Worm (Caenorhabditis elegans): ENCODE measurements around the gene T16A9.3.

T16A9.3 gene

DNA sequence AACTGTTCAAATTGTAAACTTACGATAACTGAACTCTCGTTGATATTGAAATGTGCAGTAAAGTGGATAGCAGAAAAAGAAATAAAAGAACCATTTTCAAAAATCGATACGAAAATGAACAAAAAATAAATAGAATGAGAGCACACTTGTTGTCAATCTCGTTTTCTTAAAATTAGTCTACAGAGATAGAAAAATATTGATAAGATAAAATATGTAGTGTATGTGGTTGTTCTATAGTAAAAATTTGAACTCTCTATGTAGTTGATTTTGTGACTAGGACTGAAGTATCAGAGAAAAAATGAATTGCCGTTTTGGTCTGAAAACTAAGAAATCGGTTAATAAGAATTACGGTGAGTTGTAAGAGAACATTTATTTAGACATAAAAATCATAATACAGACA is 34.0 kb upstream of the T16A9.3 start, which contains the start of gene cest-2.1:
Gene cest-2.1 (minus strand): TSS at position 198 of the 400 bp plus-strand sequence.
- no peak for TF ChIP-seq flt-1 (GFP tag; IDR thresholded peaks at IDR 0.05)
- TF ChIP-seq scrt-1 (GFP tag; IDR thresholded peaks at IDR 0.05): no peak

DNA sequence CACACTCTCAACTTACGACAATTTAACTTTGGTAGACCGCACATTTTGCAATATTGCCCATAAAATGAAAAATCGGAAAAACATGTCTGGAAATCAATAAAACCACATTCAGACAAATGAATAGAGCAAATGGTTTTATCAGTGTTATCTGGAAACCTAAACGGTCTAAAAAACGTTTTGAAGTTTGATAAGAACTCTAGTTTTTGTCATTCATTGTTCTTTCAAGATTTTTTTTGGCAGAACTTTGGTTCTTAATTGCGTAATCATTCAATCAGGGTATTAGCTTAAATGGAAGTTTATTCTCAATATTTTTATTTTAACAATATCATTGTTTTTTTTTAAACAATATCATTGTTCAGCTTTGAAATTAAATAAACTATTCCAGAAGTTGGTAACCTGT is 30.1 kb upstream of the T16A9.3 start, which contains the start of gene cest-2.2:
Gene cest-2.2 (minus strand): TSS at position 140 of the 400 bp plus-strand sequence.
- TF ChIP-seq hmbx-1 (tag; optimal IDR thresholded peaks at IDR 0.05) (no peak), ceh-13 (GFP tag; optimal IDR thresholded peaks at IDR 0.05) (no peak), pes-1 (GFP tag; IDR thresholded peaks at IDR 0.05) (no peak), ama-1 (optimal IDR thresholded peaks at IDR 0.05) (no peak), scrt-1 (GFP tag; IDR thresholded peaks at IDR 0.05) (no peak), F13C5.2 (tag; optimal IDR thresholded peaks at IDR 0.05) (no peak), aly-1 (tag; optimal IDR thresholded peaks at IDR 0.05) (no peak), ets-7 (tag; optimal IDR thresholded peaks at IDR 0.05) (no peak), flt-1 (GFP tag; IDR thresholded peaks at IDR 0.05) (no peak), tbx-37 (GFP tag; conservative IDR thresholded peaks at IDR 0.05) (no peak), hmg-4 (GFP tag; optimal IDR thresholded peaks at IDR 0.05) (no peak), ceh-36 (tag; optimal IDR thresholded peaks at IDR 0.05) (no peak)

DNA sequence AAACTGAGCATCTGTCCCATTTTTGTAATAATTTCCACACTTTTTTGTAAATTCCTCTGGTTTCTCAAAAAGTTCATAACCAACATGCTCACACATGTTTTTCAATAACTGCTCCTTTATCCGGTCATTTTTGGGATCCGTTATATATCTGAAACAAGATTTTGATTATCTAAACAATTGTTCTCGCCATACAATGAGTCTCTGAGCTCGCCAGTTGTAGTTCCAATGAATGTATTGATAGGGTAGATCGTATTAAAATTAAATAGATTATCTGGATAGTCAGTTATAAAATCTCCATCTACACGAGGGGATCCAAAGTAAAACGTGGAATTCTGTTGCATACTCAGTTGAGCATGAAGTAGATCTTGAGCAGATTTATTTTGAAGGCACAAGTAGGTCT is 28.7 kb upstream of the T16A9.3 start:
- TF ChIP-seq ceh-13 (GFP tag; optimal IDR thresholded peaks at IDR 0.05): no peak
- TF ChIP-seq aly-1 (tag; optimal IDR thresholded peaks at IDR 0.05): no peak
- no peak for TF ChIP-seq pes-1 (GFP tag; IDR thresholded peaks at IDR 0.05)
- no peak for TF ChIP-seq sea-1 (GFP tag; conservative IDR thresholded peaks at IDR 0.05)
- TF ChIP-seq hmbx-1 (tag; optimal IDR thresholded peaks at IDR 0.05): no peak
- TF ChIP-seq ets-7 (tag; optimal IDR thresholded peaks at IDR 0.05): no peak
- TF ChIP-seq ceh-36 (tag; optimal IDR thresholded peaks at IDR 0.05): no peak

ce11 chrV:14177657-14178129 is 27.6 kb upstream of the T16A9.3 start, which contains the start of gene ceh-74:
Gene ceh-74, plus strand, starts transcription at chrV:14178079.
- TF ChIP-seq hmg-4 (GFP tag; optimal IDR thresholded peaks at IDR 0.05) (no peak), sea-1 (GFP tag; conservative IDR thresholded peaks at IDR 0.05) (no peak), ceh-13 (GFP tag; optimal IDR thresholded peaks at IDR 0.05) (no peak)

- TF ChIP-seq B0310.2 (tag; optimal IDR thresholded peaks at IDR 0.05): no peak
- TF ChIP-seq tbx-37 (GFP tag; conservative IDR thresholded peaks at IDR 0.05): no peak
- TF ChIP-seq ama-1 (optimal IDR thresholded peaks at IDR 0.05): no peak
- TF ChIP-seq ceh-36 (tag; optimal IDR thresholded peaks at IDR 0.05): no peak
- TF ChIP-seq ets-7 (tag; optimal IDR thresholded peaks at IDR 0.05): no peak
- no peak for TF ChIP-seq hmbx-1 (tag; optimal IDR thresholded peaks at IDR 0.05)
- TF ChIP-seq tra-4 (tag; optimal IDR thresholded peaks at IDR 0.05): no peak
- TF ChIP-seq flt-1 (GFP tag; IDR thresholded peaks at IDR 0.05): no peak
- TF ChIP-seq F13C5.2 (tag; optimal IDR thresholded peaks at IDR 0.05): no peak
Measured at ce11 chrV:14179947-14180346, 25.4 kb upstream of the T16A9.3 start, which contains the start of gene ZC376.8. Gene ZC376.8, plus strand, starts transcription at chrV:14180247.

DNA sequence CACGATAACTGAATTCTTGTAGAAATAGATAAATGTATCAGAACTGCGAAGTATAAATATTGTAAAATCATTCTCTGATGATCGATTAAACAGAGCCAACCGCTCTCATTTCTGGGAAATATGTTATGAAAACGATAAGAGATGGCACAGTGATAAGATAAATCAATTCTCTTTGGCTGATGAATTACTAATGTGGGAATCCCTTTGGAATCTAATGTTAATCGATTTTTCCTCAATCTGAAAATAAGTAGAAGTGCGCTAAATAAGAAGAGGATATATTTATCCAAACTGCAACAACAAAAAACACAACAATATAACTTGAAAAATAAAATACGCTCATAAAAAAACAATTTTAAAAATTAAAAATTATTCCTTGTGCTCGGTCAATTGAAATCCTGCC is 22.5 kb upstream of the T16A9.3 start, which contains the start of gene cest-2.3:
Gene cest-2.3 (minus strand): TSS at position 101 of the 400 bp plus-strand sequence.
- TF ChIP-seq hmg-4 (GFP tag; optimal IDR thresholded peaks at IDR 0.05) (no peak), ama-1 (optimal IDR thresholded peaks at IDR 0.05) (no peak), aly-1 (tag; optimal IDR thresholded peaks at IDR 0.05) (no peak), B0310.2 (tag; optimal IDR thresholded peaks at IDR 0.05) (no peak), sea-1 (GFP tag; conservative IDR thresholded peaks at IDR 0.05) (no peak), tbx-37 (GFP tag; conservative IDR thresholded peaks at IDR 0.05) (no peak)

DNA sequence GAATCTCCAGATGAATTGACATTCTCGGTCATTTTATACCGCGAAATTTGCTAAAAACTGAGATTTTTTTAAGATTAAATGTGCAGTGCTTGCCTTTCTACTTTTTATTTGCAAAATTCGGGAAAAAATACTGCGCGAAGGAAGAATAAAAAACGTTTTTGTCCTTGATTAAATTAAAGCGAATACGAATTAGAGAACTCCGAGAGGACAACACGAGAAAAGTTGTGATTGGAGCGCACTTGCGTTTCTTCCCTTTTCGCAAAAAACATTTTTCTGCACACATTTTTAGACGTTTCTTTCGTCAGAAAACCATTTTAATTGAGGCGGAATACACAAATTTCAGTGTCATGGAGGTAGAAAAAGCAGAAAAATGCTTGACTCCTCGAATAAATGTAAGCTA is 19.9 kb upstream of the T16A9.3 start, which contains the start of the genes trm-1 and ints-2:
Gene trm-1 (minus strand): TSS at position 175 of the 400 bp plus-strand sequence.
Gene ints-2 (plus strand): TSS at position 249 of the 400 bp plus-strand sequence.
- TF ChIP-seq hmbx-1 (tag; optimal IDR thresholded peaks at IDR 0.05) (no peak), hnd-1 (tag; optimal IDR thresholded peaks at IDR 0.05) (no peak), scrt-1 (GFP tag; IDR thresholded peaks at IDR 0.05) (no peak), tbx-11 (GFP tag; IDR thresholded peaks at IDR 0.05) (no peak), flt-1 (GFP tag; IDR thresholded peaks at IDR 0.05) (no peak), ceh-36 (tag; optimal IDR thresholded peaks at IDR 0.05) (no peak), B0310.2 (tag; optimal IDR thresholded peaks at IDR 0.05) (no peak), aly-1 (tag; optimal IDR thresholded peaks at IDR 0.05) (no peak), hmg-4 (GFP tag; optimal IDR thresholded peaks at IDR 0.05) (no peak), pes-1 (GFP tag; IDR thresholded peaks at IDR 0.05) (no peak), F13C5.2 (tag; optimal IDR thresholded peaks at IDR 0.05) (no peak), ets-7 (tag; optimal IDR thresholded peaks at IDR 0.05) (no peak)

DNA sequence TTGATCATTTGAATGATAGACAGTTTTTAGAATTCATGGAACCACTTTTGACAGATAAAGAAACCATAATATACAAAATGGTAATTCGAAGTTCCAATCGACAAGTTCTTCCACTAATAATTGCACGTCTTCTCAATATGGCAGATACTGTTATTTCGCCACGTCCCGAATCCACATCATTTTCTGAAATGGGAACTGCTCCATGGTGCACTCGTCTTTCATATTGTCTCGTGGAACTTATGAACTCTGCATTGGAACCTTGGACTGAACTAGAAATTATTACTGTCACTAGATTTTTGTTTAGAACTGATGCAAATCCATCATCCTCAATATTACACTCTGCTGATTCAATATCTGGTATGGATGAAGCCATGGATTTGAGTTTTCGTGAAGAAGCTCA is 18.2 kb upstream of the T16A9.3 start:
- no peak for TF ChIP-seq ceh-13 (GFP tag; optimal IDR thresholded peaks at IDR 0.05)
- TF ChIP-seq sea-1 (GFP tag; conservative IDR thresholded peaks at IDR 0.05): no peak
- no peak for TF ChIP-seq tbx-11 (GFP tag; IDR thresholded peaks at IDR 0.05)
- TF ChIP-seq B0310.2 (tag; optimal IDR thresholded peaks at IDR 0.05): no peak
- TF ChIP-seq hnd-1 (tag; optimal IDR thresholded peaks at IDR 0.05): no peak
- no peak for TF ChIP-seq tra-4 (tag; optimal IDR thresholded peaks at IDR 0.05)
- no peak for TF ChIP-seq ama-1 (optimal IDR thresholded peaks at IDR 0.05)
- no peak for TF ChIP-seq flt-1 (GFP tag; IDR thresholded peaks at IDR 0.05)
- TF ChIP-seq ceh-36 (tag; optimal IDR thresholded peaks at IDR 0.05): no peak
- TF ChIP-seq tbx-37 (GFP tag; conservative IDR thresholded peaks at IDR 0.05): no peak
- no peak for TF ChIP-seq ets-7 (tag; optimal IDR thresholded peaks at IDR 0.05)
- no peak for TF ChIP-seq hmg-4 (GFP tag; optimal IDR thresholded peaks at IDR 0.05)
- no peak for TF ChIP-seq hmbx-1 (tag; optimal IDR thresholded peaks at IDR 0.05)
- TF ChIP-seq pes-1 (GFP tag; IDR thresholded peaks at IDR 0.05): no peak
- no peak for TF ChIP-seq scrt-1 (GFP tag; IDR thresholded peaks at IDR 0.05)
- TF ChIP-seq aly-1 (tag; optimal IDR thresholded peaks at IDR 0.05): no peak
- no peak for TF ChIP-seq F13C5.2 (tag; optimal IDR thresholded peaks at IDR 0.05)

Measured in whole organism, early embryonic.